Fruit fly (Drosophila melanogaster) whole organism, larva: Measurements from ENCODE around the gene CG33252.

Source experiments
- noc ChIP-seq: fragments of 200-800 bp; sonication (Bioruptor generic); optimal IDR thresholded peaks from 3 replicates; lab custom pipeline; 2019; ENCODE audit warnings: missing biosample characterization, mild to moderate bottlenecking, missing genetic modification characterization, moderate library complexity

The CG33252 gene

DNA sequence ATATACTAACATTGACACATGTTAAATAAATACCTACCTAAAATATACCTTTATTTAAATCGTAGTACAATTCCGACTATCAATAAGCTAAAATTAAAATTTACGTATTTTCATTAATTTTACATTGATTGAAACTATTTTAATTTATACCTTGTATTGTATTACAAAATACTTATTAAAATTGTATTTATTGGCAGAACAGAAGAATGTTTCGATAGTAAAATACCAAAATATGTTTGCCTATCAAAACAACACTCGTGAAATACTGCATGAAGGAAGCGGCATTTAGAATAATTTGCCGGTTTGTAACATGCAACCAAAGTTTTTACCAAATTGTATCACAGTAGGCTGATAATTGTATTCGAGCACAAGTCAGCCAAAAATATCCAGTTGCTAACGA lies 10.4 kb downstream of the CG33252 start, which contains the start of the genes DENR and CG4880:
Gene DENR (minus strand): TSS at position 10 of the 400 bp plus-strand sequence.
Gene CG4880 (plus strand): TSS at position 268 of the 400 bp plus-strand sequence.
- TF ChIP-seq noc: no peak

DNA sequence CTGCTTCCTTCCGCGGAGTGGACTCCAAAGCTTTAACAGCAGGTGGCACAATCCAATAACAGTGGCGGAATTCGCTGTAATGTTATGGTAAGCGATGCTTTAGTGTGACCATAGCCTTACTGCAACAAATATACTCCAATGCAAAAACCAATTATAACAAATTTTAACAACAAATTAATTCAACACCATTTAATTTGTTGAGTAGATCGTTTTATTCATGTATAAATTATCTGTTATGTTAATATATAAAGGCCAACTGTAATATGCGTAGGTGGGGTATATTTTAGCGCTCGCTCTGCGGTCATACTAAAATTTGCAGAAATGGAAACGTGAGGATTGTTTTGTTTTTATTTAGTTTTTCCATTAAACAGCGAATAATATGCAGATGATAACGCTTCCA lies 12.7 kb downstream of the CG33252 start, which contains the start of the genes Nprl2 and Polr3I:
Gene Nprl2 (minus strand): TSS at position 86 of the 400 bp plus-strand sequence.
Gene Polr3I (plus strand): TSS at position 302 of the 400 bp plus-strand sequence.
- no peak for TF ChIP-seq noc

DNA sequence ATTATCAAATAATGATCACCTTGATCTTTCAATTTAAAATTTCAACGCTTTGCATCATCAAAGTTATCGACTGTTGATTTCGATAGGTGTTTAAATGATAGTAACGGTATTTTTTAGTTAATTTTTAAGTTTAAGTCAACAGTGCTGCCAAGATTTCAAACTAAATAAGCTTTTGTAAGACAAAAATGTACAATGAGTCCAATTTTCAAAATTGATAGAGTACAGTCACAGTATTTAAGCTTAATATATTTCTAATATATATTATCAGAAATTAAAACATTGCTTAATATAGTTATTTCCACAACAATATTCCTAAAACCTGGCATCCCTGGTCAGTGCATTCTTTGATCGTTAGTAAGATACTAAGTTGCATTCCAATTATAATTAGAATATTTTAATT lies 16.0 kb downstream of the CG33252 start, which contains the start of gene CG4872:
Gene CG4872 (plus strand): TSS at position 333 of the 400 bp plus-strand sequence.
- TF ChIP-seq noc: no peak

DNA sequence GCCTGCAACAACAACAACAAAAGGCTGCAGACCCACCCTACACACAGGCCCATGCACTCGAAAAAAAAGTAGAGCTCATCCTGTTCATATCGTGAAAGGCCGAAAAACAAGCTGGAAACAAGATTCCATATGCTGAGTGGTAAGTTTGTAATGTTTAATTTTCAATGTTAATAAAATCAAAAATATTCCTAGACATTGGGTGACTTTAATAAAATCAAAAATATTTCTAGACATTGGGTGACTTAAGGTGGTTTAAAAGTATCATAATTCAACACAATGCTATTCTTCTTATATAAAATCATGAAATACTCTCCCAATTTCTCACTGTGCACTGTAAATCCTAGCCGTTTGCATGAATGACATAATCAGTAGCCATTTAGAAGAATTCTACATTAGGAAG lies 17.0 kb downstream of the CG33252 start:
- no peak for TF ChIP-seq noc

DNA sequence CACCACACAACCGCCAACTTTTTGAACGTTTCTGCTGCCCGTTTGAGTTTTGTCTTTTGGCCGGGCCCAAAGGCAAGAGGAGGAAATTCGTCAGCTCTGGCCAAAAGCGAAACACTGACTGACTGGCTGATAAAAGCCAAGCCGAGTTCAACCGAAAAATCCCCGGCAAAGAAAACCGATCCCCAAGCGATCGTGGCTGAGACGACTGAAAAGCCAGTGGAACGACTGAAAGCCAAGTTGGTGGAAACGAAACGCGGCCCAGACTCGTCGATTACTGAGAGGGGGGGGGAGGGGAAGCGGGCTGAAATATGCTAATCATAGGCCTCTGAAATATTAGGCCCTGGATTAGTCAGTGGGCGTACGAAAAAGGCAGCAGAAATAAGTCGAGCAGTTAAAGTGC lies 20.6 kb downstream of the CG33252 start, which contains the start of gene CG13003:
Gene CG13003 (minus strand): TSS at position 120 of the 400 bp plus-strand sequence.
- no peak for TF ChIP-seq noc

DNA sequence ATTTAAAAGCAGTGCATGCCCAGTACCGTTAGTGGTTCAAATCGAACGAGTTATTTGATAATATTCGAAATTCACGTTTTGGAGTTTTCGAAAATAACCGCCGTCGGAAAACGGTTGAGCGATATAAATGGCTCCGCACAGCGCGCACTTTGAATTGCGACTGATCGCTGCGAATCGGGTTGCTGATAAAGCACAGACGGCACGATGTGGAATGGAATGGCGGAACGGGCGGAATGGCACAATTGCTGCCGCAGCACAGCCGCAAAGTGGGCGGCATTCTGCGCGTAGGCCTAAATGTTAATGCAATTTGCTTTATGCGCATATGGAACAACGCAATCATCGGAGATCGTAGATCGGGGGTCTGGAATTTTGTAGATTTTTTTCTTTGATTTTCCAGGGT lies 22.3 kb downstream of the CG33252 start:
- no peak for TF ChIP-seq noc

DNA sequence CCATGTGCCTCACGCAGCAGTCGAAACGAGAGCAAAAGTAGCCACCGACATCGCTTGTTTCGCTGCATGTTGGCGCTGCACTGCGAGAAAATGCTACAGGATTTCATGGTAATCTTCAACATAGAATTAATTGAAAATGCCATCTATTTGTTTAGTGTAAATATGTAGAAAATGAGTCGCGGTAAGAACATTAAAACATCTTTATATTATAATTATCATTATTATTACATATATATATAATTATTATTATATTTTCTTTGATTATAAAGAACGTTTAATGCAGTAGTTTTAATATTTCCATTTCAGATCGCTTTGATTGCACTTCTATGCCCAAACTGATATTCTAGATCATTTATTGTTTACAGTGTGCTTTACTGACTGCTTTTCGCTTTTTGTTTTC lies 23.9 kb downstream of the CG33252 start:
- TF ChIP-seq noc: no peak

DNA sequence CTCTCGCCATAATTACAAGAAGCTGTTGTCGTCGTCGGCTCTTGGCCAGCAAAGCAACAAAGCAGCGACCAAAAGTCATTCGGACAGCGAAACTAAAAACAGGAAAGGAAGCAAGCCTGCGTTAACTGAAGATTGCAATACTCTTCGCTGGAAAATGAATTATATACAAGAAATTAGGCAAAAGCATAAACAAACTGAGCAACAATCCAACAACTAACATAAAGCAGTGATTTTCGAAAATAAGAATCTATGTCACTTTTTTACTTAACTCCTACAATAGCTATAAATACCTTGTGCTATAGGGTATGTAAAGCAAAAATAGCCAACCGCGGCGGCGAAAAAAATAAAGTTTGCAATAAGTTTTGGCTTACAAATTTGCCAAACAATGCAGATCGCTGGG lies 25.2 kb downstream of the CG33252 start:
- no peak for TF ChIP-seq noc

DNA sequence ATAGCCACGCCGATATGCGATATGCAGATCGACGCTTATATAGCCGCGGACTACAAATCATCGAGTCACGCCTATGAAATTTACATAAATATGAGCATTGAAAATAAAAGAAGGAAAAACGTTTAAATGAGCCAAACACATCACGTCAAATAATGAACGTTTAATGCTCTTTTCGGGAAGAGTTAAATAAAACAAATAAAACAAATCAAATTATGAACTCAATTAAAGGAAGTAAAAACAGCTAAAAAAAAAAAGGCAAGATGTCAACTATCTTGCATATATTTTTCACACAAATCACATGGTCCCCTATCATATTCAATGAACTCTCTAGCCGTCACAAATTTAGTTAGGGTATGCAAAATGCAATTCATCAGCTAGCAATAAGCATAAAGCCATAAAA lies 29.4 kb downstream of the CG33252 start:
- no peak for TF ChIP-seq noc

DNA sequence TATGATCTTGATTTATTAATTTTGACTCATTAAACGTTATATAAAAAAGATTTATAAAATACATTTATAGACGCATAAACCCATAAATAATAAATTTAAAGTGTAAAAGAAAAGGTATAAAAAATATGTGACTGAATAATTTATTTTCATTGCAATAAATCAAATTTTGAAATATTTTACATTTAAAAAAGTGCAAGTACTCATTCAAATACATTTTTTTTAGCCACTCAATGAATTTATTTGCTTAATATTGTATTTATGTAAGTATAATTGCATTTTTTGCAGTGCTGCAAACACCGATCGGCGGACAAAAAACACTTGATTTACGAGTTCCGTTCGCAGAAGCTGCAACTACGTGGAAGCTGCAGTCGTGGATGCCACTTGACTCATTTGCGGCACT lies 37.3 kb downstream of the CG33252 start:
- no peak for TF ChIP-seq noc

DNA sequence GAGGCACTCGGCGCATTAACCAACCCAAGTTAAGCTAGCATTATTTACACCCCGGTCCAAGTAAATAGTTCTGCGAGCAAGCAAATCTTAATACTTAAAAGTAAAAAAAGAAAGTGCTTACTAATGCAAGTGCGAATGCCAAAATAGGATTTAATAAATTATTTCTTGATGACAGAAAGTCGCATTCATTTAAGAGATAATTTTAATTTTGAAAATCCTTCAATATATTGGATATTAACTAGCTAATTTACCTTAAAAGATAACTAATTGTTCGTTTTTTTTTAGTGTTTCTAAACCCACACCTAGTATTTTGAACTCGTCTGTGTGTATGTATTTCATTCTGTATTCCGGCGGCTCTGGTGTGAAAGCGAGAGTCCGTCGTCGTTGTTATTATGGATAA lies 42.2 kb downstream of the CG33252 start:
- TF ChIP-seq noc: peak; percentile 26

DNA sequence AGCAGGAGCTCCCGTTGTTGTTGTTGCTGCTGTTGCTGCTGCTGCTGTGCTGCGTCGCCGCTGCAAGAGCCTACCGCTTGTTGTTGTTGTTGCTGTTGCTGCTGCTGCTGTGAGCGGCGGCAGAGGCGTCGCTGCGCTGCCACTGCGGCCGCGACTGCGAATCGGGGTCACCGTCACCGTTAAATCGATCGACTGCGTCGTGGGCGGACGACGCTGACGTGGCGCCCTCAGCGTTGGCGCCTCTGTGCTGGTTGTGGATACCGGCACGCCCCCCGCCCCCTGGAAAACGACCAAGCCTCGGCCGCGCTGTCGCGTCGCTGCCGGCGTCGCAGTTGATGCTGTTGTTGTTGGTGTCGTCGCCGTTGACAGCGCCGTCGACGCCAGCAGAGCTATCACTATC lies 47.5 kb downstream of the CG33252 start:
- TF ChIP-seq noc: no peak

DNA sequence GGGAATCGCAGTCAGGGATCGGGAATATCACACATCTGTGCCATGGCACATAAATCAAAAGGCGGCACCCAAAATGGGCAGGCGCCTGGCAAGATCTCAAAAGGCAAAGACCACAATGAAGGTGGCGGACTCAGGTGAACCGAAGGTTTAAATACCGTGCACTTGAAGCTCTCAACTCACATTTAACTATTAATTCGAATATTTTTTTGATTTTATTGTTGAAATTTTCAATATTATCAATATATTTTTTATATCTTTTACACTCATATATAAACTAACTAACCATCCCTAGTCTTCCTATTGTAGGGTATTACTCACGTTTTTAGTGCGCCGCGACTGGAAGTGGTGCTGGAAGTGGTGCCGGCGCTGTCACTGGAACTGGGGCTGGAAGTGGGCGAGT lies 48.0 kb downstream of the CG33252 start:
- TF ChIP-seq noc: no peak

DNA sequence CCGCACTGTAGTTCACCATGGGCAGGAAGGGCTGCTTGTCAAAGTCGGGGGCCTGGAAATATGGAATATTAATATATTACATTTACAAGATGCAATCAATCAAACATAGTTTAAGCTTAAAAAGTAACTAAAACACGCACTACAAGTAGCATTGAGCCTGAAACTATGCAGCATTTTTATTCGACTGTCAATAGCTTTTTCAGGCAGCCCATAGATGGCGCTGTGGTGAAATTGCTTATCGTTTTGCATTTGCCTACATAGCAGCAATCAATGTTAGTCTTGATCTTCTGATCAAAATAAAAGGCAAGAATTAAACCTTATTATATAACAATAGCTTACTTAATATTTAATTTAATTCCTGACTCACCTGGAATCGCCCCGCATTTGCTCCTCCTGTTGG lies 50.4 kb downstream of the CG33252 start:
- no peak for TF ChIP-seq noc
